Worm (Caenorhabditis elegans) whole organism, L3 larva: ENCODE results near the gene clec-135.

Source experiments
- ZK546.5 ChIP-seq: sonication (generic microtip); optimal IDR thresholded peaks from 2 replicates; lab custom pipeline; 2017; ENCODE audit warnings: missing biosample characterization, missing genetic modification characterization
- ceh-16 ChIP-seq: sonication (generic microtip); optimal IDR thresholded peaks from 2 replicates; lab custom pipeline; 2017; ENCODE audit warnings: missing biosample characterization, missing genetic modification characterization
- daf-12 ChIP-seq: fragments of 150-350 bp; optimal IDR thresholded peaks from 2 replicates; lab custom pipeline; 2014; ENCODE audit warnings: missing biosample characterization, missing genetic modification reagents, missing genetic modification characterization
- egl-27 ChIP-seq: sonication (generic microtip); optimal IDR thresholded peaks from 4 replicates; lab custom pipeline; 2017; ENCODE audit warnings: missing biosample characterization, missing genetic modification reagents, missing genetic modification characterization
- egl-5 ChIP-seq: fragments of 150-350 bp; optimal IDR thresholded peaks from 2 replicates; lab custom pipeline; 2017; ENCODE audit warnings: missing biosample characterization, missing genetic modification reagents, missing genetic modification characterization, inconsistent platforms
- elt-1 ChIP-seq: fragments of 150-350 bp; optimal IDR thresholded peaks from 2 replicates; lab custom pipeline; 2014; ENCODE audit warnings: missing biosample characterization, missing genetic modification characterization
- elt-2 ChIP-seq: sonication (generic microtip); optimal IDR thresholded peaks from 2 replicates; lab custom pipeline; 2016; ENCODE audit warnings: missing genetic modification reagents, mild to moderate bottlenecking, missing genetic modification characterization, missing compliant biosample characterization
- eor-1 ChIP-seq, 2 experiments: fragments of 150-350 bp; optimal IDR thresholded peaks; 2 replicates each; lab custom pipeline; 2014 to 2018; ENCODE audit warnings: missing biosample characterization in 2 of 2, missing genetic modification characterization in 2 of 2
- hmg-11 ChIP-seq: sonication (generic microtip); optimal IDR thresholded peaks from 2 replicates; lab custom pipeline; 2016; ENCODE audit warnings: missing genetic modification characterization, missing compliant biosample characterization
- lsy-12 ChIP-seq: sonication (generic microtip); optimal IDR thresholded peaks from 2 replicates; lab custom pipeline; 2016; ENCODE audit warnings: mild to moderate bottlenecking, missing genetic modification characterization, missing compliant biosample characterization
- mdl-1 ChIP-seq: fragments of 150-350 bp; optimal IDR thresholded peaks from 2 replicates; lab custom pipeline; 2014; ENCODE audit warnings: missing biosample characterization, missing genetic modification characterization
- nfya-1 ChIP-seq: sonication (generic microtip); optimal IDR thresholded peaks from 2 replicates; lab custom pipeline; 2017; ENCODE audit warnings: missing genetic modification characterization, mild to moderate bottlenecking, missing compliant biosample characterization, antibody characterized with exemption, moderate library complexity; ENCODE audit not compliant: insufficient read depth
- nhr-28 ChIP-seq: fragments of 150-350 bp; optimal IDR thresholded peaks from 2 replicates; lab custom pipeline; 2014; ENCODE audit warnings: missing biosample characterization, missing genetic modification characterization
- nhr-43 ChIP-seq: sonication (generic microtip); optimal IDR thresholded peaks from 2 replicates; lab custom pipeline; 2016; ENCODE audit warnings: mild to moderate bottlenecking, missing genetic modification characterization, missing compliant biosample characterization; ENCODE audit not compliant: poor library complexity, severe bottlenecking
- nhr-77 ChIP-seq: fragments of 150-350 bp; optimal IDR thresholded peaks from 2 replicates; lab custom pipeline; 2014; ENCODE audit warnings: missing biosample characterization, missing genetic modification characterization
- pha-4 ChIP-seq: fragments of 150-350 bp; optimal IDR thresholded peaks from 2 replicates; lab custom pipeline; 2014; ENCODE audit warnings: missing biosample characterization, missing genetic modification reagents, missing genetic modification characterization
- sea-2 ChIP-seq: fragments of 150-350 bp; sonication (generic microtip); optimal IDR thresholded peaks from 4 replicates; lab custom pipeline; 2014; ENCODE audit warnings: missing biosample characterization, missing genetic modification reagents, missing genetic modification characterization
- unc-39 ChIP-seq: sonication (generic microtip); optimal IDR thresholded peaks from 4 replicates; lab custom pipeline; 2017; ENCODE audit warnings: missing biosample characterization, missing genetic modification characterization
- zag-1 ChIP-seq: fragments of 150-350 bp; optimal IDR thresholded peaks from 2 replicates; lab custom pipeline; 2014; ENCODE audit warnings: missing biosample characterization, missing genetic modification characterization

The clec-135 gene

ce11 chrII:4211113-4211512 is 47.5 kb downstream of the clec-135 start, which contains the start of gene F31D5.7:
F31D5.7 (plus strand) TSS chrII:4211413.
- TF ChIP-seq nfya-1 (tag; lab: Kevin White, UChicago) (no peak), sea-2 (GFP tag; lab: Kevin White, UChicago) (no peak), pha-4 (tag; lab: Kevin White, UChicago) (no peak), mdl-1 (tag; lab: Kevin White, UChicago) (no peak), nhr-77 (no peak), hmg-11 (tag; lab: Kevin White, UChicago) (no peak), daf-12 (tag; lab: Kevin White, UChicago) (no peak), elt-2 (no peak), nhr-28 (tag; lab: Kevin White, UChicago) (no peak), unc-39 (tag; lab: Kevin White, UChicago) (no peak), lsy-12 (no peak), elt-1 (tag; lab: Kevin White, UChicago) (no peak), eor-1 (tag; optimal IDR thresholded peaks at IDR 0.05; lab: Kevin White, UChicago) (no peak), egl-27 (tag; lab: Kevin White, UChicago) (no peak), egl-5 (tag; lab: Kevin White, UChicago) (no peak), nhr-43 (tag; lab: Kevin White, UChicago) (no peak), ceh-16 (tag; lab: Kevin White, UChicago) (no peak), zag-1 (tag; lab: Kevin White, UChicago) (no peak)

ce11 chrII:4209071-4209747 is 49.4 kb downstream of the clec-135 start, which contains the start of gene F31D5.6:
F31D5.6 (plus strand) TSS chrII:4209697.
- TF ChIP-seq ZK546.5 (tag; lab: Kevin White, UChicago) (no peak), mdl-1 (tag; lab: Kevin White, UChicago) (no peak)
